Fruit fly (Drosophila melanogaster) whole organism, embryonic: Measurements from ENCODE around the gene CG13029.

Experiments used
- B-H2 ChIP-seq: fragments of 200-800 bp; sonication (Bioruptor generic); optimal IDR thresholded peaks from 2 replicates; lab custom pipeline; 2018; ENCODE audit warnings: missing biosample characterization, mild to moderate bottlenecking, missing genetic modification characterization
- C15 ChIP-seq: fragments of 200-800 bp; sonication (Bioruptor generic); IDR thresholded peaks from 3 replicates; pipeline ENCODE4 v1.3.6; 2022; ENCODE audit warnings: missing biosample characterization, missing genetic modification characterization
- CG12071 ChIP-seq: fragments of 200-800 bp; sonication (Bioruptor generic); optimal IDR thresholded peaks from 3 replicates; lab custom pipeline; 2018; ENCODE audit warnings: missing biosample characterization, mild to moderate bottlenecking, missing genetic modification characterization
- CG12236 ChIP-seq: fragments of 200-800 bp; sonication (Bioruptor generic); optimal IDR thresholded peaks from 2 replicates; lab custom pipeline; 2016; ENCODE audit warnings: missing biosample characterization, missing genetic modification characterization
- CG12942 ChIP-seq: fragments of 200-800 bp; sonication (Bioruptor generic); optimal IDR thresholded peaks from 3 replicates; lab custom pipeline; 2016; ENCODE audit warnings: missing biosample characterization, missing genetic modification characterization
- CG13123 ChIP-seq: fragments of 200-800 bp; sonication (Bioruptor generic); optimal IDR thresholded peaks from 2 replicates; lab custom pipeline; 2016; ENCODE audit warnings: missing biosample characterization, missing genetic modification characterization
- CG17359 ChIP-seq: fragments of 200-800 bp; sonication (Bioruptor generic); optimal IDR thresholded peaks from 3 replicates; lab custom pipeline; 2018; ENCODE audit warnings: missing biosample characterization, mild to moderate bottlenecking, missing genetic modification characterization, moderate library complexity
- CG17385 ChIP-seq: fragments of 200-800 bp; sonication (Bioruptor generic); optimal IDR thresholded peaks from 3 replicates; lab custom pipeline; 2018; ENCODE audit warnings: missing biosample characterization, mild to moderate bottlenecking, missing genetic modification characterization
- CG17802 ChIP-seq: fragments of 200-800 bp; sonication (Bioruptor generic); optimal IDR thresholded peaks from 2 replicates; lab custom pipeline; 2018; ENCODE audit warnings: missing biosample characterization, mild to moderate bottlenecking, missing genetic modification characterization, moderate library complexity
- CG18619 ChIP-seq: fragments of 200-800 bp; sonication (Bioruptor generic); optimal IDR thresholded peaks from 3 replicates; lab custom pipeline; 2017; ENCODE audit warnings: missing biosample characterization, mild to moderate bottlenecking, missing genetic modification characterization
- CG3407 ChIP-seq: fragments of 200-800 bp; sonication (Bioruptor generic); optimal IDR thresholded peaks from 2 replicates; lab custom pipeline; 2018; ENCODE audit warnings: missing biosample characterization, mild to moderate bottlenecking, missing genetic modification characterization
- CG4854 ChIP-seq: fragments of 200-800 bp; sonication (Bioruptor generic); optimal IDR thresholded peaks from 2 replicates; lab custom pipeline; 2016; ENCODE audit warnings: missing biosample characterization, missing genetic modification characterization, inconsistent platforms
- CG6254 ChIP-seq: fragments of 200-800 bp; sonication (Bioruptor generic); optimal IDR thresholded peaks from 3 replicates; lab custom pipeline; 2017; ENCODE audit warnings: mild to moderate bottlenecking, missing biosample characterization, missing genetic modification reagents, missing genetic modification characterization
- CG6854 ChIP-seq: fragments of 200-800 bp; sonication (Bioruptor generic); optimal IDR thresholded peaks from 3 replicates; lab custom pipeline; 2017; ENCODE audit warnings: missing biosample characterization, mild to moderate bottlenecking, missing genetic modification characterization
- CG7357 ChIP-seq: fragments of 200-800 bp; sonication (Bioruptor generic); IDR thresholded peaks from 3 replicates; pipeline ENCODE4 v1.3.6; 2022; ENCODE audit warnings: missing biosample characterization, missing genetic modification characterization
- CG7556 ChIP-seq: fragments of 200-800 bp; sonication (Bioruptor generic); optimal IDR thresholded peaks from 2 replicates; lab custom pipeline; 2017; ENCODE audit warnings: missing biosample characterization, mild to moderate bottlenecking, missing genetic modification characterization
- CG7987 ChIP-seq: fragments of 200-800 bp; sonication (Bioruptor generic); optimal IDR thresholded peaks from 2 replicates; lab custom pipeline; 2018; ENCODE audit warnings: missing biosample characterization, mild to moderate bottlenecking, missing genetic modification characterization, moderate library complexity
- CG8944 ChIP-seq: fragments of 200-800 bp; sonication (Bioruptor generic); optimal IDR thresholded peaks from 3 replicates; lab custom pipeline; 2016; ENCODE audit warnings: missing biosample characterization, missing genetic modification characterization
- CG9932 ChIP-seq: fragments of 200-800 bp; sonication (Bioruptor generic); IDR thresholded peaks from 2 replicates; pipeline ENCODE4 v1.3.6; 2022; ENCODE audit warnings: missing biosample characterization, missing genetic modification characterization
- CoRest ChIP-seq: fragments of 200-800 bp; sonication (Bioruptor generic); optimal IDR thresholded peaks from 3 replicates; lab custom pipeline; 2018; ENCODE audit warnings: missing biosample characterization, mild to moderate bottlenecking, missing genetic modification characterization, moderate library complexity
- D19B ChIP-seq: fragments of 200-800 bp; sonication (Bioruptor generic); optimal IDR thresholded peaks from 2 replicates; lab custom pipeline; 2017; ENCODE audit warnings: missing biosample characterization, mild to moderate bottlenecking, missing genetic modification characterization
- Dad ChIP-seq: fragments of 200-800 bp; sonication (Bioruptor generic); optimal IDR thresholded peaks from 3 replicates; lab custom pipeline; 2016; ENCODE audit warnings: missing biosample characterization, missing genetic modification characterization
- Dip2 ChIP-seq: fragments of 200-800 bp; sonication (Bioruptor generic); IDR thresholded peaks from 2 replicates; pipeline ENCODE4 v1.3.6; 2022; ENCODE audit warnings: missing biosample characterization, missing genetic modification characterization
- Gug ChIP-seq: fragments of 200-800 bp; sonication (Bioruptor generic); IDR thresholded peaks from 4 replicates; pipeline ENCODE4 v1.3.6; 2022; ENCODE audit warnings: missing biosample characterization, missing genetic modification characterization
- H15 ChIP-seq: fragments of 200-800 bp; sonication (Bioruptor generic); IDR thresholded peaks from 3 replicates; pipeline ENCODE4 v1.3.6; 2022; ENCODE audit warnings: missing biosample characterization, missing genetic modification characterization
- Hr51 ChIP-seq, 2 experiments: fragments of 200-800 bp; sonication (Bioruptor generic); optimal IDR thresholded peaks; 2 replicates in 1 of 2; 3 replicates in 1 of 2; lab custom pipeline; 2016 to 2018; ENCODE audit warnings: missing biosample characterization in 2 of 2, missing genetic modification characterization in 2 of 2, mild to moderate bottlenecking in 1 of 2, moderate library complexity in 1 of 2
- Hr78 ChIP-seq, 2 experiments: fragments of 200-800 bp in 1 of 2; fragments of >200 bp in 1 of 2; sonication (Bioruptor generic) in 1 of 2; optimal IDR thresholded peaks; 2 replicates each; lab custom pipeline; 2017 to 2019; ENCODE audit warnings: missing biosample characterization in 2 of 2, missing genetic modification characterization in 2 of 2, mild to moderate bottlenecking in 1 of 2, moderate library complexity in 1 of 2
- Kr ChIP-seq: fragments of 200-800 bp; sonication (Bioruptor generic); optimal IDR thresholded peaks from 2 replicates; lab custom pipeline; 2017; ENCODE audit warnings: missing biosample characterization, mild to moderate bottlenecking, missing genetic modification characterization
- Mrtf ChIP-seq: fragments of 200-800 bp; sonication (Bioruptor generic); IDR thresholded peaks from 3 replicates; pipeline ENCODE4 v1.3.6; 2022; ENCODE audit warnings: missing biosample characterization, missing genetic modification characterization
- Oli ChIP-seq: fragments of 200-800 bp; sonication (Bioruptor generic); optimal IDR thresholded peaks from 2 replicates; lab custom pipeline; 2018; ENCODE audit warnings: missing biosample characterization, mild to moderate bottlenecking, missing genetic modification characterization, moderate library complexity
- Pdp1 ChIP-seq, 2 experiments: fragments of 200-800 bp; sonication (Bioruptor generic); optimal IDR thresholded peaks; 3 replicates each; lab custom pipeline; 2016; ENCODE audit warnings: missing biosample characterization in 2 of 2, missing genetic modification characterization in 2 of 2, mild to moderate bottlenecking in 1 of 2, moderate library complexity in 1 of 2
- Poxn ChIP-seq: fragments of 200-800 bp; sonication (Bioruptor generic); IDR thresholded peaks from 2 replicates; pipeline ENCODE4 v1.3.6; 2022; ENCODE audit warnings: missing biosample characterization, missing genetic modification characterization
- Rfx ChIP-seq: fragments of 200-800 bp; sonication (Bioruptor generic); IDR thresholded peaks from 2 replicates; pipeline ENCODE4 v1.3.6; 2022; ENCODE audit warnings: missing biosample characterization, missing genetic modification characterization
- Six4 ChIP-seq: fragments of 200-800 bp; sonication (Bioruptor generic); optimal IDR thresholded peaks from 2 replicates; lab custom pipeline; 2016; ENCODE audit warnings: missing biosample characterization, missing genetic modification characterization
- TFAM ChIP-seq: fragments of 200-800 bp; sonication (Bioruptor generic); optimal IDR thresholded peaks from 2 replicates; lab custom pipeline; 2017; ENCODE audit warnings: missing biosample characterization, missing genetic modification characterization, inconsistent platforms
- Tbp ChIP-seq: fragments of >200 bp; optimal IDR thresholded peaks from 2 replicates; lab custom pipeline; 2018; ENCODE audit warnings: missing biosample characterization, missing genetic modification characterization
- Usf ChIP-seq: fragments of 200-800 bp; sonication (Bioruptor generic); optimal IDR thresholded peaks from 2 replicates; lab custom pipeline; 2017; ENCODE audit warnings: missing genotype, missing biosample characterization, missing genetic modification characterization
- Vsx1 ChIP-seq: fragments of 200-800 bp; sonication (Bioruptor generic); optimal IDR thresholded peaks from 2 replicates; lab custom pipeline; 2017; ENCODE audit warnings: missing biosample characterization, mild to moderate bottlenecking, missing genetic modification characterization, missing genetic modification reagents
- amos ChIP-seq: fragments of 200-800 bp; sonication (Bioruptor generic); IDR thresholded peaks from 2 replicates; pipeline ENCODE4 v1.3.6; 2022; ENCODE audit warnings: missing biosample characterization, missing genetic modification characterization; ENCODE audit not compliant: partially characterized antibody
- ap ChIP-seq: fragments of 200-800 bp; sonication (Bioruptor generic); IDR thresholded peaks from 2 replicates; pipeline ENCODE4 v1.3.6; 2022; ENCODE audit warnings: missing biosample characterization, missing genetic modification characterization
- bab2 ChIP-seq: fragments of 200-800 bp; sonication (Bioruptor generic); optimal IDR thresholded peaks from 2 replicates; lab custom pipeline; 2016; ENCODE audit warnings: missing biosample characterization, missing genetic modification characterization
- chn ChIP-seq: fragments of 200-800 bp; sonication (Bioruptor generic); optimal IDR thresholded peaks from 2 replicates; lab custom pipeline; 2016; ENCODE audit warnings: missing biosample characterization, missing genetic modification characterization
- danr ChIP-seq: fragments of 200-800 bp; sonication (Bioruptor generic); IDR thresholded peaks from 2 replicates; pipeline ENCODE4 v1.3.6; 2022; ENCODE audit warnings: missing biosample characterization, missing genetic modification characterization
- exex ChIP-seq: fragments of 200-800 bp; sonication (Bioruptor generic); optimal IDR thresholded peaks from 4 replicates; lab custom pipeline; 2018; ENCODE audit warnings: missing biosample characterization, mild to moderate bottlenecking, missing genetic modification characterization, moderate library complexity
- fd102C ChIP-seq: fragments of 200-800 bp; sonication (Bioruptor generic); optimal IDR thresholded peaks from 2 replicates; lab custom pipeline; 2018; ENCODE audit warnings: missing biosample characterization, mild to moderate bottlenecking, missing genetic modification characterization, moderate library complexity
- fd64A ChIP-seq: fragments of 200-800 bp; sonication (Bioruptor generic); optimal IDR thresholded peaks from 3 replicates; lab custom pipeline; 2018; ENCODE audit warnings: missing biosample characterization, mild to moderate bottlenecking, missing genetic modification characterization
- fru ChIP-seq: fragments of >200 bp; optimal IDR thresholded peaks from 2 replicates; lab custom pipeline; 2017
- ftz-f1 ChIP-seq: fragments of 200-800 bp; sonication (Bioruptor generic); optimal IDR thresholded peaks from 2 replicates; lab custom pipeline; 2016; ENCODE audit warnings: missing biosample characterization, missing genetic modification characterization
- unc-4 ChIP-seq: fragments of 200-800 bp; sonication (Bioruptor generic); IDR thresholded peaks from 2 replicates; pipeline ENCODE4 v1.3.6; 2022; ENCODE audit warnings: missing biosample characterization, missing genetic modification characterization; ENCODE audit not compliant: partially characterized antibody
- vvl ChIP-seq: fragments of 200-800 bp; sonication (Bioruptor generic); IDR thresholded peaks from 2 replicates; pipeline ENCODE4 v1.3.6; 2022; ENCODE audit warnings: missing biosample characterization, missing genetic modification characterization
- yki ChIP-seq: fragments of >200 bp; optimal IDR thresholded peaks from 3 replicates; lab custom pipeline; 2018

CG13029 gene

DNA sequence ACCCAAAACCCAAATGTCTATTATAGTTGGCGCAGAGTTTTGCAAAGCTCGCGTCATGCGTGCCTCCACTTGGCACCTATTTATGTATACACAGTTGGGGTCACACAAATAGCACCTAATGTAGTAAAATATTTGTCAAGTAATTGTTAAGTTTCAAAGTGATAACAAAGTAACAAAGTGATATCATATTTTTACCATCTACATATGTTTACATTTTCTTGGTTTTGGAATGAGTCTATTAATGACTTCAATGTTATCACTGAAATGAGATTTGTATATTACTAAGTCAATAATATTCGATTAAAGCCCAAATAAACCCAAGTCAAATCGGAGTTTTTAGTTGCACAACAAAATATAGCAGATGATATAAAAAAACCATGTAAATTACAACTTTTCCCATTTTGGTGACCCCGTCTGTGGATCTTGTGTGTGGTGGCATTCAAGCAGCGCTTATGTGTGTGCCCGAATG is 12.1 kb downstream of the CG13029 start:
- TF ChIP-seq TFAM (no peak), ap (GFP tag; lab: Robert Waterston, UW) (no peak), CG8944 (GFP tag; lab: Kevin White, UChicago) (peak; percentile 12), CG17802 (no peak), Vsx1 (peak; percentile 28), fd64A (GFP tag; lab: Kevin White, UChicago) (peak; percentile 0), Oli (tag; lab: Kevin White, UChicago) (peak; percentile 88), CG7987 (GFP tag; lab: Kevin White, UChicago) (peak; percentile 27), CG12236 (GFP tag; lab: Kevin White, UChicago) (peak; percentile 45), CG6254 (GFP tag; lab: Kevin White, UChicago) (peak; percentile 50), danr (no peak), CG4854 (GFP tag; lab: Kevin White, UChicago) (peak; percentile 29), yki (lab: Kevin White, UChicago) (no peak), chn (GFP tag; lab: Kevin White, UChicago) (peak; percentile 35), vvl (GFP tag; lab: Robert Waterston, UW) (peak; percentile 42; the same call in 1 of the 2 replicates), CG17359 (peak; percentile 69), H15 (no peak), fd102C (GFP tag; lab: Kevin White, UChicago) (no peak), Kr (GFP tag; lab: Kevin White, UChicago) (no peak), CG17385 (peak; percentile 73), Gug (peak; percentile 8; the same call in 1 of the 4 replicates), CG6854 (GFP tag; lab: Kevin White, UChicago) (peak; percentile 72), Dad (GFP tag; lab: Kevin White, UChicago) (peak; percentile 28), Pdp1 (GFP tag; optimal IDR thresholded peaks at IDR 0.05; lab: Kevin White, UChicago) (peak; percentile 44 to 55), bab2 (GFP tag; lab: Kevin White, UChicago) (peak; percentile 15), Hr51 (GFP tag; optimal IDR thresholded peaks at IDR 0.05; lab: Kevin White, UChicago) (peak; percentile 19 to 88), CG7556 (GFP tag; lab: Kevin White, UChicago) (peak; percentile 87), exex (tag; lab: Kevin White, UChicago) (peak; percentile 24), CG3407 (GFP tag; lab: Kevin White, UChicago) (peak; percentile 60), CG12942 (GFP tag; lab: Kevin White, UChicago) (peak; percentile 38), D19B (GFP tag; lab: Kevin White, UChicago) (peak; percentile 1), B-H2 (no peak), Usf (peak; percentile 39), CG18619 (GFP tag; lab: Kevin White, UChicago) (peak; percentile 66), Tbp (GFP tag; lab: Kevin White, UChicago) (no peak), Rfx (GFP tag; lab: Robert Waterston, UW) (peak; percentile 54), CG12071 (GFP tag; lab: Kevin White, UChicago) (peak; percentile 77), Six4 (GFP tag; lab: Kevin White, UChicago) (no peak), Dip2 (GFP tag; lab: Robert Waterston, UW) (no peak), C15 (GFP tag; lab: Robert Waterston, UW) (no peak), CoRest (peak; percentile 82), unc-4 (GFP tag; lab: Robert Waterston, UW) (no peak), ftz-f1 (GFP tag; lab: Kevin White, UChicago) (no peak), Mrtf (0 out of 3 replicates have a peak, but pooled peaks have one; percentile 34), fru (lab: Kevin White, UChicago) (no peak), CG9932 (0 out of 2 replicates have a peak, but pooled peaks have one; percentile 40), Poxn (GFP tag; lab: Robert Waterston, UW) (no peak), CG7357 (no peak), CG13123 (no peak), amos (GFP tag; lab: Robert Waterston, UW) (no peak), Hr78 (GFP tag; optimal IDR thresholded peaks at IDR 0.05; lab: Kevin White, UChicago) (peak in 1 of 2 experiments; percentile 35)
